Worm (Caenorhabditis elegans) whole organism, L1 larva: ENCODE data around the gene F53C3.1.

ENCODE experiments used
- nhr-11 ChIP-seq: fragments of 150-350 bp; optimal IDR thresholded peaks from 2 replicates; lab custom pipeline; 2014; ENCODE audit warnings: missing biosample characterization, missing genetic modification characterization
- nhr-76 ChIP-seq: sonication (generic microtip); optimal IDR thresholded peaks from 2 replicates; lab custom pipeline; 2017; ENCODE audit warnings: missing biosample characterization, missing genetic modification characterization
- pax-3 ChIP-seq: fragments of 200-800 bp; sonication (Bioruptor generic); optimal IDR thresholded peaks from 2 replicates; lab custom pipeline; 2018; ENCODE audit warnings: mild to moderate bottlenecking, missing genetic modification characterization, moderate library complexity, missing compliant biosample characterization

- TF ChIP-seq pax-3 (tag; lab: Kevin White, UChicago): no peak
- no peak for TF ChIP-seq nhr-76 (tag; lab: Kevin White, UChicago)
- no peak for TF ChIP-seq nhr-11 (tag; lab: Kevin White, UChicago)
These were observed 3.7 kb upstream of the F53C3.1 start for ce11 chrII:3908135-3908534.
